Worm (Caenorhabditis elegans) whole organism, L3 larva: ENCODE data around the gene C06E4.6.

Experiments
- ama-1 ChIP-seq: fragments of 150-350 bp; optimal IDR thresholded peaks from 2 replicates; lab custom pipeline; 2018
- egl-27 ChIP-seq: sonication (generic microtip); optimal IDR thresholded peaks from 4 replicates; lab custom pipeline; 2017; ENCODE audit warnings: missing biosample characterization, missing genetic modification reagents, missing genetic modification characterization
- egl-5 ChIP-seq: fragments of 150-350 bp; optimal IDR thresholded peaks from 2 replicates; lab custom pipeline; 2017; ENCODE audit warnings: missing biosample characterization, missing genetic modification reagents, missing genetic modification characterization, inconsistent platforms
- eor-1 ChIP-seq, 2 experiments: fragments of 150-350 bp; optimal IDR thresholded peaks; 2 replicates each; lab custom pipeline; 2014 to 2018; ENCODE audit warnings: missing biosample characterization in 2 of 2, missing genetic modification characterization in 2 of 2
- hmg-11 ChIP-seq: sonication (generic microtip); optimal IDR thresholded peaks from 2 replicates; lab custom pipeline; 2016; ENCODE audit warnings: missing genetic modification characterization, missing compliant biosample characterization
- lin-39 ChIP-seq: fragments of 150-350 bp; optimal IDR thresholded peaks from 2 replicates; lab custom pipeline; 2018; ENCODE audit warnings: missing biosample characterization, missing genetic modification reagents, missing genetic modification characterization
- nfya-1 ChIP-seq: sonication (generic microtip); optimal IDR thresholded peaks from 2 replicates; lab custom pipeline; 2017; ENCODE audit warnings: missing genetic modification characterization, mild to moderate bottlenecking, missing compliant biosample characterization, antibody characterized with exemption, moderate library complexity; ENCODE audit not compliant: insufficient read depth
- nhr-11 ChIP-seq: fragments of 150-350 bp; optimal IDR thresholded peaks from 2 replicates; lab custom pipeline; 2014; ENCODE audit warnings: missing biosample characterization, missing genetic modification characterization
- pqm-1 ChIP-seq: fragments of 150-350 bp; optimal IDR thresholded peaks from 2 replicates; lab custom pipeline; 2017; ENCODE audit warnings: missing biosample characterization, missing genetic modification characterization, inconsistent platforms
- unc-39 ChIP-seq: sonication (generic microtip); optimal IDR thresholded peaks from 4 replicates; lab custom pipeline; 2017; ENCODE audit warnings: missing biosample characterization, missing genetic modification characterization
- ztf-11 ChIP-seq: fragments of 150-350 bp; optimal IDR thresholded peaks from 2 replicates; lab custom pipeline; 2014; ENCODE audit warnings: missing biosample characterization, missing genetic modification characterization
- ztf-4 ChIP-seq: fragments of 150-350 bp; optimal IDR thresholded peaks from 2 replicates; lab custom pipeline; 2014; ENCODE audit warnings: missing biosample characterization, missing genetic modification characterization

DNA sequence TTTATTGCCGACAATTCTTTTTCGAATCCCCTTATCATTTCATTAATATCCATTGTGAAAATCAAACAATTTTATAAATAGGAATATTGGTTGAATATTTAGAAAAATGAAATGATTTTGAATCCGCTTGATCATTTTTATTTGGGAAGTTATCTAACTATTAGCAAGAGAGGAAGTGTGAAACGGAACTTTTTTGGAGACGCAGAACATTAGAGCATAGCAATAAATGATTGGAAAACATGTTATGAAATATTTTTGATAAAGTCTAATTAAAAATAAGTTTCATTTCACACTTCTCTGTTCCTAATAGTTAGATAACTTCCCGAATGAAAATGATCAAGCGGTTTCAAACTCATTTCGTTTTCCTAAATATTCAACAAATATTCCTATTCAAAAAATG, 29.4 kb upstream of the C06E4.6 start, which contains the start of gene F42C5.3:
- TF ChIP-seq lin-39, result no peak
- no peak for TF ChIP-seq nfya-1 (tag; lab: Kevin White, UChicago)
- TF ChIP-seq ama-1, result no peak
- TF ChIP-seq egl-5 (tag; lab: Kevin White, UChicago), result no peak
- no peak for TF ChIP-seq unc-39 (tag; lab: Kevin White, UChicago)
- TF ChIP-seq eor-1 (tag; optimal IDR thresholded peaks at IDR 0.05; lab: Kevin White, UChicago), result no peak
- no peak for TF ChIP-seq ztf-4 (tag; lab: Kevin White, UChicago)
- no peak for TF ChIP-seq ztf-11
- no peak for TF ChIP-seq pqm-1
- TF ChIP-seq hmg-11 (tag; lab: Kevin White, UChicago), result no peak
- no peak for TF ChIP-seq nhr-11 (tag; lab: Kevin White, UChicago)
- TF ChIP-seq egl-27 (tag; lab: Kevin White, UChicago), result no peak
